Worm (Caenorhabditis elegans) whole organism, L4/young adult: ENCODE data around the gene dyrb-1.

Experiments used
- W03F9.2 ChIP-seq: fragments of 150-350 bp; optimal IDR thresholded peaks from 2 replicates; lab custom pipeline; 2014; ENCODE audit warnings: missing biosample characterization, missing genetic modification characterization
- him-1 ChIP-seq: sonication (generic microtip); optimal IDR thresholded peaks from 2 replicates; lab custom pipeline; 2016; ENCODE audit warnings: missing genotype, missing genetic modification reagents, missing genetic modification characterization, missing compliant biosample characterization

ce11 chrII:9093584-9093983 lies 13.4 kb downstream of the dyrb-1 start, which contains the start of gene C07H4.1:
- TF ChIP-seq W03F9.2 (tag; lab: Kevin White, UChicago): no peak
- no peak for TF ChIP-seq him-1 (tag; lab: Kevin White, UChicago)
